Worm (Caenorhabditis elegans): ENCODE results near the gene C18F10.2.

The C18F10.2 gene

DNA sequence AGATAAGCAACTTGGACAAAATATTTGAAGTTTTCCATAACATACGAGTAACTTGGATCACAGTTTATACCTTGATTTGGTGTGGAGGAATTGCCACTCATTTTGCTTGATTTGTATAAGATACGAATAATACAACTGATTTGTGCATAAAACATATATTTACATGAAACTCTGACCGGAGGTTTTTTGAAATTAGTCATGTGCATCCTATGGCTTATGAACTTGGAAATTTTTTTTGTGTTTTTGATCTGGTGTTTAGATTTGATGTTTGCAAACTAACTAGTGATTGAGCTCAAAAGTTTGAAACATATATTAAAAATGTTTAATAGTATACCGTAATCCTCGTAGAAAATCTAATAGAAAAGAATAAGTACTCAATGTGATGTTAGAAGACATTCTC is 18.2 kb upstream of the C18F10.2 start, which contains the start of gene srg-8:
srg-8 (minus strand) TSS at position 101 of the 400 bp plus-strand sequence.
- TF ChIP-seq ceh-82 (tag; optimal IDR thresholded peaks at IDR 0.05) (no peak), egl-5 (tag; optimal IDR thresholded peaks at IDR 0.05) (no peak)

DNA sequence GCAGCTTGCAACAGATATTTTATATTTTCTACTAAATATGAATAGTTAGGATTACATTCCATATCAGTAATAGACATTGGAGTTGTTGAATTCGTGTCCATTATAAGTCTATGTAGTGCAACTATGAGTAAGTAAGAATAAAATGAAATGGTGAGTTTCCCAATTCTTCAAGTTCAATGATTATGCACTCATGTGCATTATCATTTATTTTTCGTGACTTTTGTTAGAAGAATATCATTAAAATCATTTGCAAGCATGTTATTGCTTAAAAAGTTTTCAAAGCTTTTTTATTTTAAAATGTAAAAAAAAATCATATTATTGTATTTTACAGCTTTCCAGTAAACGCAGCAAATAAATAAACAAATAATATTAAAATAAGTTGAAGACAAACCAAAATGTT is 16.3 kb upstream of the C18F10.2 start, which contains the start of gene srg-9:
srg-9 (minus strand) TSS at position 101 of the 400 bp plus-strand sequence.
- TF ChIP-seq eor-1 (tag; optimal IDR thresholded peaks at IDR 0.05) = no peak
- TF ChIP-seq nhr-43 (tag; optimal IDR thresholded peaks at IDR 0.05; ENCODE audit: poor library complexity, severe bottlenecking) = no peak
- no peak for TF ChIP-seq ztf-4 (tag; optimal IDR thresholded peaks at IDR 0.05)
- no peak for TF ChIP-seq ceh-28 (tag; optimal IDR thresholded peaks at IDR 0.05)
- TF ChIP-seq daf-12 (tag; optimal IDR thresholded peaks at IDR 0.05) = no peak
- TF ChIP-seq nhr-76 (tag; optimal IDR thresholded peaks at IDR 0.05) = no peak
- TF ChIP-seq unc-39 (tag; optimal IDR thresholded peaks at IDR 0.05) = no peak

DNA sequence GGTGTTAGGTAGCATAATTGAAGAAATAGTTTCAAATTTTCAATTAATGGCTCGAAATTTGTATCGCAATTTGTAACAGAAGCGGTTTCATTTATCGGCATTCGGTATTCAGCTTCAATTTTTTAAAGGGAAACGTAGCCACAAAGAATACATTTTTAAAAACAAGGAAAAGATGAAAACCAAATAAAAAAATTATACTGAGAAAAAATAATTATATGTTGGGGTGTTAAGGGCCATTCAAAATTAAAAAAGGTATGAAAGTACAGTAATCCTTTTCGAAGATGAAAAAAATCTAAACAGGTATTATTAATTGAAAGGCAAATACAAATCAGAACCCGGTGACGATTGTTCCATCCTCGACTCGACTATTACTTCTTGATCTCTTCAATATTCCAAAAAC is 14.7 kb upstream of the C18F10.2 start, which contains the start of gene srg-1:
srg-1 (minus strand) TSS at position 101 of the 400 bp plus-strand sequence.
- TF ChIP-seq ceh-82 (tag; optimal IDR thresholded peaks at IDR 0.05) (no peak), nhr-23 (tag; optimal IDR thresholded peaks at IDR 0.05) (no peak), daf-12 (tag; optimal IDR thresholded peaks at IDR 0.05) (no peak), lin-39 (tag; optimal IDR thresholded peaks at IDR 0.05) (no peak), R02D3.7 (tag; optimal IDR thresholded peaks at IDR 0.05) (no peak), fkh-10 (GFP tag; optimal IDR thresholded peaks at IDR 0.05) (no peak), unc-39 (tag; optimal IDR thresholded peaks at IDR 0.05) (no peak), egl-5 (tag; optimal IDR thresholded peaks at IDR 0.05) (no peak), sea-2 (GFP tag; optimal IDR thresholded peaks at IDR 0.05) (no peak), elt-2 (tag; optimal IDR thresholded peaks at IDR 0.05) (no peak), ceh-16 (tag; optimal IDR thresholded peaks at IDR 0.05) (no peak), nhr-11 (tag; optimal IDR thresholded peaks at IDR 0.05) (no peak), nfya-1 (tag; optimal IDR thresholded peaks at IDR 0.05; ENCODE audit: insufficient read depth) (no peak), mdl-1 (tag; optimal IDR thresholded peaks at IDR 0.05) (no peak), hmg-11 (tag; optimal IDR thresholded peaks at IDR 0.05) (no peak)

DNA sequence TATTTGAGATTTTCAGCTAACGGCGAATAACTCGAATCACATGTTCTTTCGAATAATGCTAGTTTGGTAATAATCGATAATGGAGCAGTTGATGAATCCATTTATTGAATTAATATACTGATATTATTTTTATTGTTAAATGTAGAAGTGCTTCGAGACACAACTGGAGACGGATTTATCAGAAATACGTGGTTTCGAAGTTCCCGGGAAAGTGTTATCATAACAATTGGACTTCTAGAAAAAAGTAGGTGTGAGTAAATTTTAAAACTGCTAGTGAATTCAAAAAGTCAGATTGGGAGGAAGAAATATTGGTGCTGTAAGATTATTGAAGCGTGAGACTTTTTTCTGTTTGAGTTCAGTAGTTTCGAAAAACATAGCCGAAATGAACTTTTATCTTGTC is 12.9 kb upstream of the C18F10.2 start, which contains the start of gene srg-2:
srg-2 (minus strand) TSS at position 101 of the 400 bp plus-strand sequence.
- TF ChIP-seq lin-39 (tag; optimal IDR thresholded peaks at IDR 0.05) = no peak
- TF ChIP-seq nhr-25 (tag; optimal IDR thresholded peaks at IDR 0.05) = no peak
- TF ChIP-seq lin-15B (tag; optimal IDR thresholded peaks at IDR 0.05) = no peak
- TF ChIP-seq ama-1 (optimal IDR thresholded peaks at IDR 0.05) = no peak
- TF ChIP-seq elt-3 (tag; optimal IDR thresholded peaks at IDR 0.05) = no peak
- TF ChIP-seq nhr-43 (tag; optimal IDR thresholded peaks at IDR 0.05; ENCODE audit: poor library complexity, severe bottlenecking) = no peak
- no peak for TF ChIP-seq fkh-2 (tag; optimal IDR thresholded peaks at IDR 0.05)
- no peak for TF ChIP-seq hmg-11 (tag; optimal IDR thresholded peaks at IDR 0.05)
- TF ChIP-seq tbx-2 (tag; optimal IDR thresholded peaks at IDR 0.05) = no peak
- no peak for TF ChIP-seq elt-1 (tag; optimal IDR thresholded peaks at IDR 0.05)
- no peak for TF ChIP-seq lsy-12 (tag; optimal IDR thresholded peaks at IDR 0.05)
- TF ChIP-seq nhr-12 (tag; optimal IDR thresholded peaks at IDR 0.05) = no peak
- TF ChIP-seq egl-27 (tag; optimal IDR thresholded peaks at IDR 0.05) = no peak

DNA sequence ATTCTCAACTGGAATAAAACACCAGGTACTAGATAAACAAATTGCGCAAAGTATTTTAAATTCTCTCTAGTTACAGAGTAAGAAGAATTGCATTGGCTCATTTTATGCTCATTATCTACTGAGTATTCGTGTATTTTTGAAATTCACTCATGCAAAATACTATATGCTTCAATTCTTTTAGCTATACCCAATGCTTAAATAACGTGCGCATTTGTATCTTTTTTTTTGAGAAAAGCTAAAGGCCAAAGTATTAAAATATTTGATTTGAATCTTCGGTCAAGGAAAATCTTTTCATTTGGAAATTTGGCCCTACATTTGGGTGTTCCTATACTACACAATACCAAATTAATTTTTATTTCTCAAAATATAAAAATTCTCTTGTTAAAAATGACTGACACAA is 11.0 kb upstream of the C18F10.2 start, which contains the start of gene srg-4:
srg-4 (minus strand) TSS at position 101 of the 400 bp plus-strand sequence.
- no peak for TF ChIP-seq unc-62 (GFP tag; optimal IDR thresholded peaks at IDR 0.05)
- no peak for TF ChIP-seq nhr-43 (tag; optimal IDR thresholded peaks at IDR 0.05; ENCODE audit: poor library complexity, severe bottlenecking)
- no peak for TF ChIP-seq ztf-11 (tag; optimal IDR thresholded peaks at IDR 0.05)
- no peak for TF ChIP-seq nhr-76 (tag; optimal IDR thresholded peaks at IDR 0.05)
- TF ChIP-seq fkh-10 (GFP tag; optimal IDR thresholded peaks at IDR 0.05) = no peak
- TF ChIP-seq fkh-2 (tag; optimal IDR thresholded peaks at IDR 0.05) = no peak

DNA sequence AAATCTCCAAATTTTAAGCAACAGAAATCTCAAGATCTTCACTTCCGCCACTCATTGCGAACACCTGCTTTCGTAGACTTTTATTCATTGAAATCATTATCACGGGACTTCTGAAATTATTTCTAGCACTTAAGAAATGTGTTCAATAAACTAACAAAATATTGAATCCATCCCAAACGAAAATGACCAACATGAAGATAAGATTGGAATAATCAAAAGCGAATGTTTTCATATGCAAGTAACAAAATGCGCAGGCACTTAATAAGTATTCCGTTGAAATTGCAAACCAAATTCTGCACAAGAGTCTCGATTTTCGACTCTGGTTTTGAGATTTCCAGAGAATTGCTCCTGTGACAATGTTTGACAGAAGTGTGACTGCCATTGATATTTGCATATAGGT is 8.5 kb upstream of the C18F10.2 start, which contains the start of gene srg-5:
srg-5 (minus strand) TSS at position 101 of the 400 bp plus-strand sequence.
- no peak for TF ChIP-seq pqm-1 (tag; optimal IDR thresholded peaks at IDR 0.05)
- TF ChIP-seq jun-1 (tag; optimal IDR thresholded peaks at IDR 0.05) = no peak
- TF ChIP-seq elt-2 (tag; optimal IDR thresholded peaks at IDR 0.05) = no peak
- no peak for TF ChIP-seq fkh-2 (tag; optimal IDR thresholded peaks at IDR 0.05)
- TF ChIP-seq nhr-12 (tag; optimal IDR thresholded peaks at IDR 0.05) = no peak
- no peak for TF ChIP-seq lsy-12 (tag; optimal IDR thresholded peaks at IDR 0.05)
- no peak for TF ChIP-seq tbx-2 (tag; optimal IDR thresholded peaks at IDR 0.05)
- TF ChIP-seq ceh-9 (tag; optimal IDR thresholded peaks at IDR 0.05) = no peak
- no peak for TF ChIP-seq pha-4 (tag; optimal IDR thresholded peaks at IDR 0.05)
- TF ChIP-seq nhr-23 (tag; optimal IDR thresholded peaks at IDR 0.05) = no peak
- no peak for TF ChIP-seq unc-39 (tag; optimal IDR thresholded peaks at IDR 0.05)
- TF ChIP-seq aly-2 (tag; optimal IDR thresholded peaks at IDR 0.05) = no peak
- no peak for TF ChIP-seq nhr-77 (tag; optimal IDR thresholded peaks at IDR 0.05)
- no peak for TF ChIP-seq ztf-11 (tag; optimal IDR thresholded peaks at IDR 0.05)
- no peak for TF ChIP-seq mml-1 (tag; optimal IDR thresholded peaks at IDR 0.05)
- no peak for TF ChIP-seq snpc-4 (tag; optimal IDR thresholded peaks at IDR 0.05)
- TF ChIP-seq nhr-43 (tag; optimal IDR thresholded peaks at IDR 0.05; ENCODE audit: poor library complexity, severe bottlenecking) = no peak
- no peak for TF ChIP-seq skn-1 (tag; optimal IDR thresholded peaks at IDR 0.05)
